Fruit fly (Drosophila melanogaster) whole organism, prepupa: ENCODE data around the gene Grp170.

ENCODE experiments used
- Blimp-1 ChIP-seq: fragments of 200-800 bp; sonication (Bioruptor generic); optimal IDR thresholded peaks from 3 replicates; lab custom pipeline; 2017; ENCODE audit warnings: missing biosample characterization, missing genetic modification characterization, mild to moderate bottlenecking, moderate library complexity, missing genetic modification reagents
- CG10631 ChIP-seq: fragments of 200-800 bp; sonication (Bioruptor generic); optimal IDR thresholded peaks from 2 replicates; lab custom pipeline; 2016; ENCODE audit warnings: missing biosample characterization, missing genetic modification characterization
- CG11762 ChIP-seq: fragments of 200-800 bp; sonication (Bioruptor generic); optimal IDR thresholded peaks from 3 replicates; lab custom pipeline; 2016; ENCODE audit warnings: missing biosample characterization, missing genetic modification characterization; ENCODE audit not compliant: insufficient read depth
- CG11902 ChIP-seq: fragments of 200-800 bp; sonication (Bioruptor generic); optimal IDR thresholded peaks from 3 replicates; lab custom pipeline; 2016; ENCODE audit warnings: missing biosample characterization, missing genetic modification characterization
- CG15336 ChIP-seq: fragments of 200-800 bp; sonication (Bioruptor generic); IDR thresholded peaks from 2 replicates; pipeline ENCODE4 v1.3.6; 2022; ENCODE audit warnings: missing biosample characterization, missing genetic modification characterization
- CG1621 ChIP-seq: fragments of 200-800 bp; sonication (Bioruptor generic); optimal IDR thresholded peaks from 3 replicates; lab custom pipeline; 2018; ENCODE audit warnings: missing biosample characterization, mild to moderate bottlenecking, missing genetic modification characterization
- CG3032 ChIP-seq: fragments of 200-800 bp; optimal IDR thresholded peaks from 2 replicates; lab custom pipeline; 2019; ENCODE audit warnings: missing biosample characterization, mild to moderate bottlenecking, missing genetic modification characterization, moderate library complexity
- CG31627 ChIP-seq: fragments of 200-800 bp; sonication (Bioruptor generic); optimal IDR thresholded peaks from 3 replicates; lab custom pipeline; 2016; ENCODE audit warnings: missing biosample characterization, missing genetic modification characterization
- CG34406 ChIP-seq: fragments of 200-800 bp; sonication (Bioruptor generic); optimal IDR thresholded peaks from 3 replicates; lab custom pipeline; 2016; ENCODE audit warnings: missing biosample characterization, missing genetic modification characterization
- CG3919 ChIP-seq: fragments of 200-800 bp; sonication (Bioruptor generic); optimal IDR thresholded peaks from 3 replicates; lab custom pipeline; 2016; ENCODE audit warnings: missing biosample characterization, missing genetic modification characterization
- CG4318 ChIP-seq: fragments of 200-800 bp; sonication (Bioruptor generic); optimal IDR thresholded peaks from 3 replicates; lab custom pipeline; 2017; ENCODE audit warnings: missing biosample characterization, mild to moderate bottlenecking, missing genetic modification characterization
- CG6792 ChIP-seq: fragments of 200-800 bp; sonication (Bioruptor generic); optimal IDR thresholded peaks from 3 replicates; lab custom pipeline; 2016; ENCODE audit warnings: missing biosample characterization, missing genetic modification characterization
- CG6808 ChIP-seq: fragments of 200-800 bp; sonication (Bioruptor generic); optimal IDR thresholded peaks from 3 replicates; lab custom pipeline; 2017; ENCODE audit warnings: missing biosample characterization, missing genetic modification characterization, mild to moderate bottlenecking, moderate library complexity, missing genetic modification reagents
- CG7368 ChIP-seq: fragments of 200-800 bp; sonication (Bioruptor generic); optimal IDR thresholded peaks from 3 replicates; lab custom pipeline; 2016; ENCODE audit warnings: missing biosample characterization, missing genetic modification characterization
- CG8119 ChIP-seq: fragments of 200-800 bp; sonication (Bioruptor generic); IDR thresholded peaks from 3 replicates; pipeline ENCODE4 v1.3.6; 2022; ENCODE audit warnings: missing biosample characterization, missing genetic modification characterization
- CG8319 ChIP-seq: fragments of 200-800 bp; sonication (Bioruptor generic); optimal IDR thresholded peaks from 3 replicates; lab custom pipeline; 2016; ENCODE audit warnings: missing biosample characterization, missing genetic modification characterization
- Eip75B ChIP-seq: fragments of 200-800 bp; sonication (Bioruptor generic); optimal IDR thresholded peaks from 3 replicates; lab custom pipeline; 2016; ENCODE audit warnings: missing biosample characterization, missing genetic modification characterization
- Eip93F ChIP-seq: fragments of 200-800 bp; sonication (Bioruptor generic); optimal IDR thresholded peaks from 2 replicates; lab custom pipeline; 2016; ENCODE audit warnings: missing biosample characterization, mild to moderate bottlenecking, missing genetic modification characterization
- Ets21C ChIP-seq: fragments of 200-800 bp; sonication (Bioruptor generic); optimal IDR thresholded peaks from 3 replicates; lab custom pipeline; 2016; ENCODE audit warnings: missing biosample characterization, missing genetic modification characterization
- Ets96B ChIP-seq: fragments of 200-800 bp; optimal IDR thresholded peaks from 2 replicates; lab custom pipeline; 2019; ENCODE audit warnings: missing biosample characterization, mild to moderate bottlenecking, missing genetic modification characterization, moderate library complexity
- Gug ChIP-seq: fragments of 200-800 bp; sonication (Bioruptor generic); IDR thresholded peaks from 2 replicates; pipeline ENCODE4 v1.3.6; 2022; ENCODE audit warnings: missing biosample characterization, missing genetic modification characterization
- Hr38 ChIP-seq: sonication (Bioruptor generic); optimal IDR thresholded peaks from 2 replicates; lab custom pipeline; 2016; ENCODE audit warnings: missing biosample characterization, missing genetic modification characterization
- Hr39 ChIP-seq: fragments of 200-800 bp; sonication (Bioruptor generic); optimal IDR thresholded peaks from 2 replicates; lab custom pipeline; 2016; ENCODE audit warnings: missing biosample characterization, missing genetic modification characterization
- Hr4 ChIP-seq: fragments of 200-800 bp; sonication (Bioruptor generic); optimal IDR thresholded peaks from 3 replicates; lab custom pipeline; 2016; ENCODE audit warnings: missing biosample characterization, missing genetic modification characterization
- Lpt ChIP-seq: fragments of 200-800 bp; sonication (Bioruptor generic); optimal IDR thresholded peaks from 3 replicates; lab custom pipeline; 2016; ENCODE audit warnings: missing biosample characterization, missing genetic modification characterization
- OdsH ChIP-seq: fragments of 200-800 bp; sonication (Bioruptor generic); optimal IDR thresholded peaks from 3 replicates; lab custom pipeline; 2016; ENCODE audit warnings: missing biosample characterization, missing genetic modification characterization
- Sox102F ChIP-seq: fragments of 200-800 bp; sonication (Bioruptor generic); optimal IDR thresholded peaks from 2 replicates; lab custom pipeline; 2016; ENCODE audit warnings: missing biosample characterization, mild to moderate bottlenecking, missing genetic modification characterization
- Sox14 ChIP-seq: fragments of 200-800 bp; sonication (Bioruptor generic); optimal IDR thresholded peaks from 3 replicates; lab custom pipeline; 2016; ENCODE audit warnings: missing biosample characterization, missing genetic modification characterization
- Sox15 ChIP-seq: fragments of 200-800 bp; sonication (Bioruptor generic); optimal IDR thresholded peaks from 3 replicates; lab custom pipeline; 2016; ENCODE audit warnings: missing biosample characterization, missing genetic modification characterization
- achi ChIP-seq: fragments of 200-800 bp; sonication (Bioruptor generic); optimal IDR thresholded peaks from 3 replicates; lab custom pipeline; 2016; ENCODE audit warnings: missing biosample characterization, missing genetic modification characterization
- acj6 ChIP-seq: fragments of 200-800 bp; sonication (Bioruptor generic); optimal IDR thresholded peaks from 3 replicates; lab custom pipeline; 2016; ENCODE audit warnings: missing biosample characterization, missing genetic modification characterization
- cyc ChIP-seq: fragments of 200-800 bp; sonication (Bioruptor generic); optimal IDR thresholded peaks from 3 replicates; lab custom pipeline; 2016; ENCODE audit warnings: missing biosample characterization, missing genetic modification characterization
- dac ChIP-seq: fragments of 200-800 bp; sonication (Bioruptor generic); optimal IDR thresholded peaks from 2 replicates; lab custom pipeline; 2017; ENCODE audit warnings: missing biosample characterization, mild to moderate bottlenecking, missing genetic modification characterization
- dsx ChIP-seq: fragments of 200-800 bp; optimal IDR thresholded peaks from 3 replicates; lab custom pipeline; 2019; ENCODE audit warnings: missing biosample characterization, mild to moderate bottlenecking, missing genetic modification characterization, moderate library complexity; ENCODE audit not compliant: poor library complexity, severe bottlenecking
- eg ChIP-seq: fragments of 200-800 bp; sonication (Bioruptor generic); IDR thresholded peaks from 3 replicates; pipeline ENCODE4 v1.3.6; 2022; ENCODE audit warnings: missing biosample characterization, missing genetic modification characterization
- esn ChIP-seq: fragments of 200-800 bp; sonication (Bioruptor generic); optimal IDR thresholded peaks from 2 replicates; lab custom pipeline; 2016; ENCODE audit warnings: missing biosample characterization, mild to moderate bottlenecking, missing genetic modification characterization, moderate library complexity
- fkh ChIP-seq: fragments of 200-800 bp; sonication (Bioruptor generic); optimal IDR thresholded peaks from 3 replicates; lab custom pipeline; 2017; ENCODE audit warnings: missing biosample characterization, mild to moderate bottlenecking, missing genetic modification characterization, moderate library complexity
- lz ChIP-seq: fragments of 200-800 bp; sonication (Bioruptor generic); optimal IDR thresholded peaks from 3 replicates; lab custom pipeline; 2016; ENCODE audit warnings: missing biosample characterization, missing genetic modification characterization
- net ChIP-seq: fragments of 200-800 bp; sonication (Bioruptor generic); optimal IDR thresholded peaks from 3 replicates; lab custom pipeline; 2016; ENCODE audit warnings: missing biosample characterization, missing genetic modification characterization
- salr ChIP-seq, 2 experiments: fragments of 200-800 bp; sonication (Bioruptor generic); optimal IDR thresholded peaks; 3 replicates each; lab custom pipeline; 2016 to 2018; ENCODE audit warnings: missing biosample characterization in 2 of 2, missing genetic modification characterization in 2 of 2, mild to moderate bottlenecking in 1 of 2
- ss ChIP-seq, 2 experiments: fragments of 200-800 bp; sonication (Bioruptor generic); optimal IDR thresholded peaks; 2 replicates in 1 of 2; 3 replicates in 1 of 2; lab custom pipeline; 2017 to 2018; ENCODE audit warnings: mild to moderate bottlenecking in 2 of 2, missing biosample characterization in 2 of 2, missing genetic modification characterization in 2 of 2, moderate library complexity in 1 of 2
- svp ChIP-seq: fragments of 200-800 bp; sonication (Bioruptor generic); peaks from one replicate; lab custom pipeline; 2016; ENCODE audit warnings: missing biosample characterization, missing genetic modification characterization
- topi ChIP-seq: fragments of 200-800 bp; sonication (Bioruptor generic); optimal IDR thresholded peaks from 3 replicates; lab custom pipeline; 2016; ENCODE audit warnings: missing biosample characterization, missing genetic modification characterization
- vri ChIP-seq: fragments of 200-800 bp; sonication (Bioruptor generic); optimal IDR thresholded peaks from 3 replicates; lab custom pipeline; 2016; ENCODE audit warnings: missing biosample characterization, mild to moderate bottlenecking, missing genetic modification characterization

Grp170 gene

dm6 chrX:2300293-2301068 is 25.6 kb upstream of the Grp170 start (continued):
- peak; percentile 99 for TF ChIP-seq dac (GFP tag; lab: Kevin White, UChicago)
- peak; percentile 99 for TF ChIP-seq Sox15
- TF ChIP-seq Sox14 (GFP tag; lab: Kevin White, UChicago) = peak; percentile 99
- TF ChIP-seq CG6808 (GFP tag; lab: Kevin White, UChicago) = peak; percentile 96
- peak; percentile 99 for TF ChIP-seq cyc (GFP tag; lab: Kevin White, UChicago)
- TF ChIP-seq CG11762 = peak; percentile 97
- peak; percentile 97 for TF ChIP-seq Lpt (GFP tag; lab: Kevin White, UChicago)
- TF ChIP-seq Eip75B (GFP tag; lab: Kevin White, UChicago) = peak; percentile 98
- peak; percentile 99 for TF ChIP-seq Hr4 (GFP tag; lab: Kevin White, UChicago)
- TF ChIP-seq CG3919 (GFP tag; lab: Kevin White, UChicago) = peak; percentile 98
- peak; percentile 85 for TF ChIP-seq fkh (GFP tag; lab: Kevin White, UChicago)
- TF ChIP-seq CG1621 (tag; lab: Kevin White, UChicago) = peak; percentile 99
- TF ChIP-seq Gug (GFP tag; lab: Robert Waterston, UW) = peak; percentile 99
- peak; percentile 98 for TF ChIP-seq CG11902 (GFP tag; lab: Kevin White, UChicago)
- peak; percentile 99 for TF ChIP-seq vri (GFP tag; lab: Kevin White, UChicago)
- TF ChIP-seq Ets21C (GFP tag; lab: Kevin White, UChicago) = peak; percentile 98
- peak; percentile 98 for TF ChIP-seq CG3032 (tag; lab: Kevin White, UChicago)
- TF ChIP-seq svp (GFP tag; lab: Kevin White, UChicago) = peak; percentile 100
- TF ChIP-seq CG34406 (GFP tag; lab: Kevin White, UChicago) = peak; percentile 99
- TF ChIP-seq Eip93F = peak; percentile 97
- TF ChIP-seq CG7368 = peak; percentile 97
- peak; percentile 99 for TF ChIP-seq topi (GFP tag; lab: Kevin White, UChicago)
- peak; percentile 67 for TF ChIP-seq Hr38 (GFP tag; lab: Kevin White, UChicago)
- TF ChIP-seq Blimp-1 (GFP tag; lab: Kevin White, UChicago) = peak; percentile 97
- peak; percentile 99 for TF ChIP-seq CG6792
- TF ChIP-seq CG31627 (GFP tag; lab: Kevin White, UChicago) = peak; percentile 99
- peak; percentile 99 for TF ChIP-seq CG10631 (GFP tag; lab: Kevin White, UChicago)
- peak; percentile 91 to 99 for TF ChIP-seq salr (GFP tag; optimal IDR thresholded peaks at IDR 0.05; lab: Kevin White, UChicago)
- TF ChIP-seq Ets96B (tag; lab: Kevin White, UChicago) = peak; percentile 99
- TF ChIP-seq, all 60 proteins: peak for 60

dm6 chrX:2298708-2299370 is 24.0 kb upstream of the Grp170 start:
- TF ChIP-seq dac (GFP tag; lab: Kevin White, UChicago) (peak; percentile 76), lz (GFP tag; lab: Kevin White, UChicago) (peak; percentile 92), Hr38 (GFP tag; lab: Kevin White, UChicago) (no peak), CG8119 (peak; percentile 85), CG31627 (GFP tag; lab: Kevin White, UChicago) (peak; percentile 86), Sox15 (peak; percentile 70), achi (peak; percentile 87), acj6 (GFP tag; lab: Kevin White, UChicago) (peak; percentile 90), topi (GFP tag; lab: Kevin White, UChicago) (peak; percentile 96), Eip75B (GFP tag; lab: Kevin White, UChicago) (peak; percentile 95), eg (GFP tag; lab: Robert Waterston, UW) (peak; percentile 94), CG8319 (peak; percentile 86), CG6792 (peak; percentile 91), CG10631 (GFP tag; lab: Kevin White, UChicago) (peak; percentile 89), CG3032 (tag; lab: Kevin White, UChicago) (peak; percentile 93), esn (GFP tag; lab: Kevin White, UChicago) (peak; percentile 94), Sox102F (peak; percentile 93), ss (GFP tag; optimal IDR thresholded peaks at IDR 0.05; lab: Kevin White, UChicago) (peak; percentile 95), CG11902 (GFP tag; lab: Kevin White, UChicago) (peak; percentile 76), svp (GFP tag; lab: Kevin White, UChicago) (peak; percentile 97), dsx (peak; percentile 95), net (GFP tag; lab: Kevin White, UChicago) (peak; percentile 93), CG7368 (peak; percentile 96), CG3919 (GFP tag; lab: Kevin White, UChicago) (peak; percentile 95), CG6808 (GFP tag; lab: Kevin White, UChicago) (peak; percentile 85), OdsH (GFP tag; lab: Kevin White, UChicago) (peak; percentile 89), Hr39 (GFP tag; lab: Kevin White, UChicago) (peak; percentile 89), CG1621 (tag; lab: Kevin White, UChicago) (peak; percentile 93), Lpt (GFP tag; lab: Kevin White, UChicago) (peak; percentile 85), CG4318 (GFP tag; lab: Kevin White, UChicago) (peak; percentile 63), CG15336 (GFP tag; lab: Robert Waterston, UW) (peak; percentile 90)
